Fruit fly (Drosophila melanogaster) whole organism, embryonic: Measurements from ENCODE around the gene CG43131.

Experiments
- CG10462 ChIP-seq: fragments of 200-800 bp; sonication (Bioruptor generic); optimal IDR thresholded peaks from 2 replicates; lab custom pipeline; 2016; ENCODE audit warnings: missing biosample characterization, missing genetic modification characterization
- CG11456 ChIP-seq: fragments of 200-800 bp; sonication (Bioruptor generic); IDR thresholded peaks from 3 replicates; pipeline ENCODE4 v1.3.6; 2022; ENCODE audit warnings: missing biosample characterization, missing genetic modification characterization
- CG11504 ChIP-seq: fragments of 200-800 bp; sonication (Bioruptor generic); optimal IDR thresholded peaks from 3 replicates; lab custom pipeline; 2019; ENCODE audit warnings: missing biosample characterization, mild to moderate bottlenecking, missing genetic modification characterization, moderate library complexity
- CG11723 ChIP-seq: fragments of 200-800 bp; sonication (Bioruptor generic); optimal IDR thresholded peaks from 2 replicates; lab custom pipeline; 2017; ENCODE audit warnings: missing biosample characterization, mild to moderate bottlenecking, missing genetic modification characterization
- CG1233 ChIP-seq: fragments of 200-800 bp; sonication (Bioruptor generic); optimal IDR thresholded peaks from 4 replicates; lab custom pipeline; 2018; ENCODE audit warnings: missing biosample characterization, mild to moderate bottlenecking, missing genetic modification characterization
- CG12391 ChIP-seq: fragments of 200-800 bp; sonication (Bioruptor generic); optimal IDR thresholded peaks from 3 replicates; lab custom pipeline; 2018; ENCODE audit warnings: missing biosample characterization, mild to moderate bottlenecking, missing genetic modification characterization, moderate library complexity
- CG13894 ChIP-seq: fragments of 200-800 bp; sonication (Bioruptor generic); optimal IDR thresholded peaks from 3 replicates; lab custom pipeline; 2018; ENCODE audit warnings: missing biosample characterization, mild to moderate bottlenecking, missing genetic modification characterization, moderate library complexity
- CG14710 ChIP-seq: fragments of 200-800 bp; sonication (Bioruptor generic); optimal IDR thresholded peaks from 3 replicates; lab custom pipeline; 2019; ENCODE audit warnings: missing biosample characterization, mild to moderate bottlenecking, missing genetic modification characterization, moderate library complexity
- CG14860 ChIP-seq: fragments of 200-800 bp; sonication (Bioruptor generic); IDR thresholded peaks from 3 replicates; pipeline ENCODE4 v1.3.6; 2022; ENCODE audit warnings: missing biosample characterization, missing genetic modification characterization; ENCODE audit not compliant: partially characterized antibody
- CG16779 ChIP-seq: fragments of 200-800 bp; sonication (Bioruptor generic); IDR thresholded peaks from 2 replicates; pipeline ENCODE4 v1.3.6; 2022; ENCODE audit warnings: missing biosample characterization, missing genetic modification characterization
- CG17829 ChIP-seq: fragments of 200-800 bp; optimal IDR thresholded peaks from 2 replicates; lab custom pipeline; 2019; ENCODE audit warnings: missing biosample characterization, mild to moderate bottlenecking, missing genetic modification characterization, moderate library complexity
- CG18619 ChIP-seq: fragments of 200-800 bp; sonication (Bioruptor generic); optimal IDR thresholded peaks from 3 replicates; lab custom pipeline; 2017; ENCODE audit warnings: missing biosample characterization, mild to moderate bottlenecking, missing genetic modification characterization
- CG31224 ChIP-seq: fragments of 200-800 bp; sonication (Bioruptor generic); IDR thresholded peaks from 2 replicates; pipeline ENCODE4 v1.3.6; 2022; ENCODE audit warnings: missing biosample characterization, missing genetic modification characterization
- CG32532 ChIP-seq: fragments of 200-800 bp; sonication (Bioruptor generic); IDR thresholded peaks from 2 replicates; pipeline ENCODE4 v1.3.6; 2022; ENCODE audit warnings: missing biosample characterization, missing genetic modification characterization
- CG4617 ChIP-seq: fragments of 200-800 bp; sonication (Bioruptor generic); optimal IDR thresholded peaks from 3 replicates; lab custom pipeline; 2016; ENCODE audit warnings: missing biosample characterization, missing genetic modification characterization, borderline replicate concordance
- CG6689 ChIP-seq: fragments of 200-800 bp; sonication (Bioruptor generic); IDR thresholded peaks from 2 replicates; pipeline ENCODE4 v1.3.6; 2022; ENCODE audit warnings: missing biosample characterization, missing genetic modification characterization
- CG6854 ChIP-seq: fragments of 200-800 bp; sonication (Bioruptor generic); optimal IDR thresholded peaks from 3 replicates; lab custom pipeline; 2017; ENCODE audit warnings: missing biosample characterization, mild to moderate bottlenecking, missing genetic modification characterization
- CG7357 ChIP-seq: fragments of 200-800 bp; sonication (Bioruptor generic); IDR thresholded peaks from 3 replicates; pipeline ENCODE4 v1.3.6; 2022; ENCODE audit warnings: missing biosample characterization, missing genetic modification characterization
- CG8281 ChIP-seq: fragments of 200-800 bp; sonication (Bioruptor generic); optimal IDR thresholded peaks from 2 replicates; lab custom pipeline; 2018; ENCODE audit warnings: missing biosample characterization, mild to moderate bottlenecking, missing genetic modification characterization, moderate library complexity
- CG9817 ChIP-seq: fragments of 200-800 bp; sonication (Bioruptor generic); optimal IDR thresholded peaks from 2 replicates; lab custom pipeline; 2018; ENCODE audit warnings: missing biosample characterization, mild to moderate bottlenecking, missing genetic modification characterization, moderate library complexity
- Hr3 ChIP-seq: fragments of 200-800 bp; sonication (Bioruptor generic); optimal IDR thresholded peaks from 3 replicates; lab custom pipeline; 2016; ENCODE audit warnings: missing biosample characterization, missing genetic modification characterization
- Meics ChIP-seq: fragments of 200-800 bp; sonication (Bioruptor generic); optimal IDR thresholded peaks from 2 replicates; lab custom pipeline; 2017; ENCODE audit warnings: missing biosample characterization, mild to moderate bottlenecking, missing genetic modification characterization
- Nf-YC ChIP-seq: fragments of 200-800 bp; optimal IDR thresholded peaks from 3 replicates; lab custom pipeline; 2019; ENCODE audit warnings: missing biosample characterization, mild to moderate bottlenecking, missing genetic modification characterization, moderate library complexity
- Rfx ChIP-seq: fragments of 200-800 bp; sonication (Bioruptor generic); IDR thresholded peaks from 2 replicates; pipeline ENCODE4 v1.3.6; 2022; ENCODE audit warnings: missing biosample characterization, missing genetic modification characterization
- Sox100B ChIP-seq: fragments of 200-800 bp; sonication (Bioruptor generic); optimal IDR thresholded peaks from 3 replicates; lab custom pipeline; 2018; ENCODE audit warnings: missing biosample characterization, mild to moderate bottlenecking, missing genetic modification characterization
- Sry-δ ChIP-seq: fragments of 200-800 bp; sonication (Bioruptor generic); optimal IDR thresholded peaks from 2 replicates; lab custom pipeline; 2016; ENCODE audit warnings: missing biosample characterization, missing genetic modification characterization
- Trl ChIP-seq, 3 experiments: fragments of >200 bp in 2 of 3; fragments of 200-800 bp in 1 of 3; sonication (Bioruptor generic) in 1 of 3; optimal IDR thresholded peaks; 2 replicates in 1 of 3; 3 replicates in 2 of 3; lab custom pipeline; 2016 to 2017; ENCODE audit warnings: missing biosample characterization in 1 of 3, missing genetic modification characterization in 1 of 3
- Vsx1 ChIP-seq: fragments of 200-800 bp; sonication (Bioruptor generic); optimal IDR thresholded peaks from 2 replicates; lab custom pipeline; 2017; ENCODE audit warnings: missing biosample characterization, mild to moderate bottlenecking, missing genetic modification characterization, missing genetic modification reagents
- aop ChIP-seq: fragments of 200-800 bp; sonication (Bioruptor generic); IDR thresholded peaks from 2 replicates; pipeline ENCODE4 v1.3.6; 2022; ENCODE audit warnings: missing biosample characterization, missing genetic modification characterization
- ash1 ChIP-seq: fragments of 200-800 bp; sonication (Bioruptor generic); optimal IDR thresholded peaks from 2 replicates; lab custom pipeline; 2018; ENCODE audit warnings: missing biosample characterization, mild to moderate bottlenecking, missing genetic modification characterization
- br ChIP-seq: fragments of >200 bp; optimal IDR thresholded peaks from 2 replicates; lab custom pipeline; 2017
- cg ChIP-seq: fragments of 200-800 bp; sonication (Bioruptor generic); optimal IDR thresholded peaks from 3 replicates; lab custom pipeline; 2019; ENCODE audit warnings: missing biosample characterization, mild to moderate bottlenecking, missing genetic modification characterization, moderate library complexity
- dimm ChIP-seq: fragments of 200-800 bp; sonication (Bioruptor generic); IDR thresholded peaks from 2 replicates; pipeline ENCODE4 v1.3.6; 2022; ENCODE audit warnings: missing biosample characterization, missing genetic modification characterization
- dmrt99B ChIP-seq: fragments of 200-800 bp; sonication (Bioruptor generic); optimal IDR thresholded peaks from 2 replicates; lab custom pipeline; 2018; ENCODE audit warnings: missing biosample characterization, mild to moderate bottlenecking, missing genetic modification characterization, moderate library complexity
- gem ChIP-seq: fragments of 200-800 bp; sonication (Bioruptor generic); optimal IDR thresholded peaks from 2 replicates; lab custom pipeline; 2019; ENCODE audit warnings: missing biosample characterization, mild to moderate bottlenecking, missing genetic modification characterization, moderate library complexity
- kah ChIP-seq: fragments of 200-800 bp; sonication (Bioruptor generic); optimal IDR thresholded peaks from 2 replicates; lab custom pipeline; 2018; ENCODE audit warnings: missing biosample characterization, mild to moderate bottlenecking, missing genetic modification characterization
- kay ChIP-seq: fragments of 200-800 bp; sonication (Bioruptor generic); optimal IDR thresholded peaks from 2 replicates; lab custom pipeline; 2016; ENCODE audit warnings: missing biosample characterization, missing genetic modification characterization
- lbe ChIP-seq: fragments of 200-800 bp; sonication (Bioruptor generic); optimal IDR thresholded peaks from 2 replicates; lab custom pipeline; 2016; ENCODE audit warnings: missing biosample characterization, mild to moderate bottlenecking, missing genetic modification characterization
- nom ChIP-seq: fragments of 200-800 bp; sonication (Bioruptor generic); optimal IDR thresholded peaks from 2 replicates; lab custom pipeline; 2017; ENCODE audit warnings: missing biosample characterization, missing genetic modification characterization, mild to moderate bottlenecking, moderate library complexity, missing genetic modification reagents
- oc ChIP-seq: fragments of 200-800 bp; sonication (Bioruptor generic); optimal IDR thresholded peaks from 2 replicates; lab custom pipeline; 2018; ENCODE audit warnings: missing biosample characterization, mild to moderate bottlenecking, missing genetic modification characterization, moderate library complexity
- pros ChIP-seq: fragments of 200-800 bp; sonication (Bioruptor generic); optimal IDR thresholded peaks from 3 replicates; lab custom pipeline; 2019; ENCODE audit warnings: missing biosample characterization, mild to moderate bottlenecking, missing genetic modification characterization, moderate library complexity
- repo ChIP-seq: fragments of 200-800 bp; sonication (Bioruptor generic); optimal IDR thresholded peaks from 2 replicates; lab custom pipeline; 2016; ENCODE audit warnings: missing biosample characterization, missing genetic modification characterization
- ro ChIP-seq: fragments of 200-800 bp; sonication (Bioruptor generic); IDR thresholded peaks from 2 replicates; pipeline ENCODE4 v1.3.6; 2022; ENCODE audit warnings: missing biosample characterization, missing genetic modification characterization
- salm ChIP-seq: fragments of 200-800 bp; sonication (Bioruptor generic); optimal IDR thresholded peaks from 2 replicates; lab custom pipeline; 2018; ENCODE audit warnings: missing biosample characterization, mild to moderate bottlenecking, missing genetic modification characterization
- shn ChIP-seq: fragments of 200-800 bp; sonication (Bioruptor generic); optimal IDR thresholded peaks from 3 replicates; lab custom pipeline; 2016; ENCODE audit warnings: missing biosample characterization, missing genetic modification characterization
- sima ChIP-seq: fragments of 200-800 bp; sonication (Bioruptor generic); optimal IDR thresholded peaks from 2 replicates; lab custom pipeline; 2016; ENCODE audit warnings: missing biosample characterization, missing genetic modification characterization
- sqz ChIP-seq: fragments of 200-800 bp; sonication (Bioruptor generic); optimal IDR thresholded peaks from 3 replicates; lab custom pipeline; 2018; ENCODE audit warnings: missing biosample characterization, mild to moderate bottlenecking, missing genetic modification characterization
- twi ChIP-seq: fragments of 200-800 bp; optimal IDR thresholded peaks from 2 replicates; lab custom pipeline; 2019; ENCODE audit warnings: missing biosample characterization, mild to moderate bottlenecking, missing genetic modification characterization, moderate library complexity
- wek ChIP-seq: fragments of 200-800 bp; sonication (Bioruptor generic); optimal IDR thresholded peaks from 3 replicates; lab custom pipeline; 2018; ENCODE audit warnings: missing biosample characterization, mild to moderate bottlenecking, missing genetic modification characterization, moderate library complexity
- zf30C ChIP-seq: fragments of 200-800 bp; sonication (Bioruptor generic); optimal IDR thresholded peaks from 3 replicates; lab custom pipeline; 2018; ENCODE audit warnings: missing biosample characterization, mild to moderate bottlenecking, missing genetic modification characterization

CG43131 gene

DNA sequence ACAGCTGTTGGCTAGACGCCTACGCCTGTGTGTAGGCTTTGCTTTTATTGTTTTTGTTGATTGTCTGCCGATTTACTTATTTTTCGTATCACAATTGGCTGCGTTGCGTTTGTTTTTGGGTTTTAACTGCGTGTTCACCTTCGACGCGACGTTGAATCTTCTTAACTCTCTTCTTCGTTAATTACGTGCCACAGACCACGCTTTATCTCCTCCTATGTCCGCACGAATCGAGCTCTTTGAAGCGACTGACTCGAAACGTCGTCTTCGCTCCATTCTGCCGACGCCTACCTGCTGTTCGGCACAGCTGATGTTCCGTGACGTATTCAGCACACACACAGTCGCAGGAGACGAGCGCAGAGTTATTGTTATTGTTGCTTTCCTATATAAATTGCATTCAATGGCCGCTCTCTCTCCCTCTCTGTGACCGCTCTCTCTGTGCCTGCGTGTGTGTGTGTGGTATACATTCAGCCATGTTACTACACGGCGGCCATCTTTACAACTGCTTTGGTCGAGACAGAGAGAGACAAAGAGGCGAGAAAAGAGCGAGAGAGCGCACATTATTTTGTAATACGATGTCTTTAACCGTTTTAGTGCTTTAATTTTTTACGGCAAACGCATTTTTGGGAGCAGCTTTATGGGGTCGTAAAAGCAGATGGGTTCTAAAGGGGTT, 22.0 kb downstream of the CG43131 start, which contains the start of gene corto (continued):
- TF ChIP-seq CG13894 (tag; lab: Kevin White, UChicago) (no peak), ash1 (peak; percentile 23), lbe (peak; percentile 75), twi (peak; percentile 16), sima (no peak), aop (no peak), Vsx1 (no peak), Sry-δ (GFP tag; lab: Kevin White, UChicago) (no peak), CG10462 (GFP tag; lab: Kevin White, UChicago) (no peak), pros (GFP tag; lab: Kevin White, UChicago) (peak; percentile 86), CG11504 (tag; lab: Kevin White, UChicago) (peak; percentile 18), dimm (no peak), gem (tag; lab: Kevin White, UChicago) (no peak), Trl (optimal IDR thresholded peaks at IDR 0.05; lab: Kevin White, UChicago) (peak; percentile 95 to 100), Trl (GFP tag; optimal IDR thresholded peaks at IDR 0.05; lab: Kevin White, UChicago) (peak; percentile 75), Hr3 (GFP tag; lab: Kevin White, UChicago) (no peak), Sox100B (GFP tag; lab: Kevin White, UChicago) (no peak), CG12391 (no peak), CG8281 (no peak), br (no peak), salm (tag; lab: Kevin White, UChicago) (no peak), shn (GFP tag; lab: Kevin White, UChicago) (no peak), repo (GFP tag; lab: Kevin White, UChicago) (no peak), oc (tag; lab: Kevin White, UChicago) (peak; percentile 10), CG6854 (GFP tag; lab: Kevin White, UChicago) (peak; percentile 12), nom (GFP tag; lab: Kevin White, UChicago) (no peak), CG1233 (no peak), CG16779 (GFP tag; lab: Robert Waterston, UW) (no peak), CG7357 (no peak), sqz (GFP tag; lab: Kevin White, UChicago) (peak; percentile 73), Meics (GFP tag; lab: Kevin White, UChicago) (no peak), CG14860 (GFP tag; lab: Robert Waterston, UW) (no peak), Nf-YC (tag; lab: Kevin White, UChicago) (peak; percentile 56), cg (GFP tag; lab: Kevin White, UChicago) (peak; percentile 98), CG6689 (GFP tag; lab: Robert Waterston, UW) (no peak), CG4617 (no peak), dmrt99B (no peak), CG31224 (GFP tag; lab: Robert Waterston, UW) (no peak), ro (GFP tag; lab: Robert Waterston, UW) (no peak), CG11456 (GFP tag; lab: Robert Waterston, UW) (no peak), wek (GFP tag; lab: Kevin White, UChicago) (peak; percentile 2), Rfx (GFP tag; lab: Robert Waterston, UW) (no peak), kay (no peak), CG17829 (tag; lab: Kevin White, UChicago) (peak; percentile 52), kah (GFP tag; lab: Kevin White, UChicago) (peak; percentile 47), CG32532 (GFP tag; lab: Robert Waterston, UW) (no peak), CG11723 (GFP tag; lab: Kevin White, UChicago) (no peak), CG18619 (no peak), CG9817 (tag; lab: Kevin White, UChicago) (no peak), CG14710 (tag; lab: Kevin White, UChicago) (peak; percentile 7), zf30C (no peak)
